Worm (Caenorhabditis elegans) whole organism, young adult: ENCODE measurements around the gene rpn-1.
A peak's percentile ranks its signal among the peaks of the same experiment; 100 is the strongest.

Experiments
- B0261.1 ChIP-seq: sonication (generic microtip); optimal IDR thresholded peaks from 2 replicates; lab custom pipeline; 2016; ENCODE audit warnings: mild to moderate bottlenecking, missing genetic modification characterization, moderate library complexity, missing compliant biosample characterization
- B0336.3 ChIP-seq: fragments of 200-800 bp; sonication (Bioruptor generic); IDR thresholded peaks from 2 replicates; pipeline ENCODE4 v1.3.6; 2022; ENCODE audit warnings: missing genetic modification characterization, missing compliant biosample characterization
- C17E4.6 ChIP-seq: fragments of 200-800 bp; sonication (Bioruptor generic); IDR thresholded peaks from 2 replicates; pipeline ENCODE4 v1.3.6; 2022; ENCODE audit warnings: missing genetic modification reagents, missing genetic modification characterization, missing compliant biosample characterization
- F33H1.4 ChIP-seq: fragments of 200-800 bp; sonication (Bioruptor generic); IDR thresholded peaks from 2 replicates; pipeline ENCODE4 v1.3.6; 2022; ENCODE audit warnings: missing genetic modification reagents, missing genetic modification characterization, missing compliant biosample characterization
- F52B5.7 ChIP-seq: sonication (generic microtip); optimal IDR thresholded peaks from 2 replicates; lab custom pipeline; 2016; ENCODE audit warnings: mild to moderate bottlenecking, missing genetic modification characterization, missing compliant biosample characterization
- T26A5.8 ChIP-seq: sonication (generic microtip); optimal IDR thresholded peaks from 2 replicates; lab custom pipeline; 2016; ENCODE audit warnings: missing genetic modification characterization, missing compliant biosample characterization
- Y53G8AR.9 ChIP-seq: fragments of 200-800 bp; sonication (Bioruptor generic); conservative IDR thresholded peaks from 2 replicates; pipeline ENCODE4 v1.3.6; 2022; ENCODE audit warnings: missing genetic modification reagents, missing genetic modification characterization, missing compliant biosample characterization
- ama-1 ChIP-seq, 3 experiments: fragments of 150-350 bp in 1 of 3; sonication (generic microtip) in 2 of 3; optimal IDR thresholded peaks; 2 replicates each; lab custom pipeline; 2014 to 2018; ENCODE audit warnings: missing biosample characterization in 2 of 3, missing genetic modification characterization in 2 of 3, missing genetic modification reagents in 2 of 3
- ccch-3 ChIP-seq: fragments of 200-800 bp; sonication (Bioruptor generic); optimal IDR thresholded peaks from 2 replicates; lab custom pipeline; 2018; ENCODE audit warnings: mild to moderate bottlenecking, missing genetic modification characterization, missing compliant biosample characterization
- ceh-27 ChIP-seq: fragments of 200-800 bp; sonication (Bioruptor generic); optimal IDR thresholded peaks from 2 replicates; lab custom pipeline; 2018; ENCODE audit warnings: mild to moderate bottlenecking, missing genetic modification characterization, moderate library complexity, missing compliant biosample characterization
- chd-7 ChIP-seq: sonication (generic microtip); optimal IDR thresholded peaks from 2 replicates; lab custom pipeline; 2016; ENCODE audit warnings: mild to moderate bottlenecking, missing genetic modification characterization, moderate library complexity, missing compliant biosample characterization
- dpff-1 ChIP-seq: sonication (generic microtip); optimal IDR thresholded peaks from 2 replicates; lab custom pipeline; 2017; ENCODE audit warnings: mild to moderate bottlenecking, missing genetic modification characterization, missing compliant biosample characterization
- egl-44 ChIP-seq: fragments of 200-800 bp; sonication (Bioruptor generic); IDR thresholded peaks from 2 replicates; pipeline ENCODE4 v1.3.6; 2022; ENCODE audit warnings: missing genetic modification reagents, missing genetic modification characterization, missing compliant biosample characterization
- ekl-4 ChIP-seq: fragments of 200-800 bp; sonication (Bioruptor generic); IDR thresholded peaks from 2 replicates; pipeline ENCODE4 v1.3.6; 2022; ENCODE audit warnings: missing genetic modification reagents, missing genetic modification characterization, missing compliant biosample characterization
- ets-4 ChIP-seq: fragments of 200-800 bp; sonication (Bioruptor generic); optimal IDR thresholded peaks from 2 replicates; lab custom pipeline; 2018; ENCODE audit warnings: mild to moderate bottlenecking, missing genetic modification characterization, missing compliant biosample characterization
- fkh-3 ChIP-seq: sonication (generic microtip); optimal IDR thresholded peaks from 2 replicates; lab custom pipeline; 2016; ENCODE audit warnings: mild to moderate bottlenecking, missing genetic modification characterization, missing compliant biosample characterization
- hmg-1.2 ChIP-seq: fragments of 200-800 bp; sonication (Bioruptor generic); IDR thresholded peaks from 2 replicates; pipeline ENCODE4 v1.3.6; 2022; ENCODE audit warnings: missing genetic modification reagents, missing genetic modification characterization, missing compliant biosample characterization
- hrde-1 ChIP-seq: sonication (generic microtip); optimal IDR thresholded peaks from 2 replicates; lab custom pipeline; 2016; ENCODE audit warnings: missing genetic modification characterization, mild to moderate bottlenecking, missing compliant biosample characterization, moderate library complexity, missing genotype, missing genetic modification reagents, borderline replicate concordance
- hsf-1 ChIP-seq: fragments of 200-800 bp; sonication (Bioruptor generic); IDR thresholded peaks from 2 replicates; pipeline ENCODE4 v1.3.6; 2022; ENCODE audit warnings: missing genetic modification reagents, missing genetic modification characterization, missing compliant biosample characterization
- lin-26 ChIP-seq: fragments of 200-800 bp; sonication (Bioruptor generic); IDR thresholded peaks from 2 replicates; pipeline ENCODE4 v1.3.6; 2022; ENCODE audit warnings: missing genetic modification reagents, missing genetic modification characterization, missing compliant biosample characterization
- lin-35 ChIP-seq, 3 experiments: fragments of 150-350 bp in 2 of 3; sonication (generic microtip) in 1 of 3; optimal IDR thresholded peaks; 2 replicates each; lab custom pipeline; 2014 to 2018; ENCODE audit warnings: missing biosample characterization in 3 of 3, missing genetic modification characterization in 3 of 3, missing genetic modification reagents in 3 of 3
- lin-40 ChIP-seq: sonication (generic microtip); optimal IDR thresholded peaks from 2 replicates; lab custom pipeline; 2016; ENCODE audit warnings: missing genetic modification characterization, mild to moderate bottlenecking, missing compliant biosample characterization, missing genotype, missing genetic modification reagents
- lir-1 ChIP-seq: fragments of 200-800 bp; sonication (Bioruptor generic); conservative IDR thresholded peaks from 2 replicates; pipeline ENCODE4 v1.3.6; 2022; ENCODE audit warnings: missing genetic modification reagents, missing genetic modification characterization, missing compliant biosample characterization
- lsl-1 ChIP-seq: fragments of 200-800 bp; sonication (Bioruptor generic); optimal IDR thresholded peaks from 2 replicates; lab custom pipeline; 2018; ENCODE audit warnings: mild to moderate bottlenecking, missing genetic modification characterization, moderate library complexity, missing compliant biosample characterization
- madf-6 ChIP-seq: fragments of 200-800 bp; sonication (Bioruptor generic); IDR thresholded peaks from 2 replicates; pipeline ENCODE4 v1.3.6; 2022; ENCODE audit warnings: missing genetic modification reagents, missing genetic modification characterization, missing compliant biosample characterization
- mcd-1 ChIP-seq: fragments of 200-800 bp; sonication (Bioruptor generic); IDR thresholded peaks from 2 replicates; pipeline ENCODE4 v1.3.6; 2022; ENCODE audit warnings: missing genetic modification reagents, missing genetic modification characterization, missing compliant biosample characterization
- nfyb-1 ChIP-seq: fragments of 200-800 bp; sonication (Bioruptor generic); IDR thresholded peaks from 2 replicates; pipeline ENCODE4 v1.3.6; 2022; ENCODE audit warnings: missing genetic modification reagents, missing genetic modification characterization, missing compliant biosample characterization
- nhr-27 ChIP-seq: fragments of 200-800 bp; sonication (Bioruptor generic); optimal IDR thresholded peaks from 2 replicates; lab custom pipeline; 2018; ENCODE audit warnings: mild to moderate bottlenecking, missing genetic modification characterization, moderate library complexity, missing compliant biosample characterization
- nhr-80 ChIP-seq: sonication (generic microtip); optimal IDR thresholded peaks from 2 replicates; lab custom pipeline; 2016; ENCODE audit warnings: missing genetic modification characterization, missing compliant biosample characterization
- repo-1 ChIP-seq: sonication (generic microtip); optimal IDR thresholded peaks from 2 replicates; lab custom pipeline; 2017; ENCODE audit warnings: mild to moderate bottlenecking, missing genetic modification characterization, missing compliant biosample characterization
- sdz-38 ChIP-seq: sonication (generic microtip); optimal IDR thresholded peaks from 2 replicates; lab custom pipeline; 2016; ENCODE audit warnings: missing genotype, missing genetic modification characterization, missing compliant biosample characterization
- snpc-1.3 ChIP-seq: sonication (generic microtip); optimal IDR thresholded peaks from 2 replicates; lab custom pipeline; 2017; ENCODE audit warnings: missing genetic modification characterization, mild to moderate bottlenecking, missing compliant biosample characterization, antibody characterized with exemption, moderate library complexity, missing genotype, missing genetic modification reagents; ENCODE audit not compliant: insufficient read depth
- snpc-3.4 ChIP-seq: sonication (generic microtip); optimal IDR thresholded peaks from 2 replicates; lab custom pipeline; 2017; ENCODE audit warnings: missing genetic modification characterization, mild to moderate bottlenecking, missing compliant biosample characterization, antibody characterized with exemption, moderate library complexity, missing genotype, missing genetic modification reagents
- snpc-4 ChIP-seq, 5 experiments: fragments of 150-350 bp in 1 of 5; sonication (generic microtip) in 4 of 5; optimal IDR thresholded peaks; 2 replicates each; lab custom pipeline; 2014 to 2018; ENCODE audit warnings: missing genetic modification characterization in 5 of 5, missing biosample characterization in 3 of 5, antibody characterized with exemption in 2 of 5, mild to moderate bottlenecking in 2 of 5, missing compliant biosample characterization in 2 of 5, missing genotype in 2 of 5, moderate library complexity in 2 of 5, missing genetic modification reagents in 1 of 5
- tbp1 ChIP-seq: fragments of 200-800 bp; sonication (Bioruptor generic); optimal IDR thresholded peaks from 2 replicates; lab custom pipeline; 2018; ENCODE audit warnings: mild to moderate bottlenecking, missing genetic modification characterization, missing compliant biosample characterization
- zim-3 ChIP-seq: sonication (generic microtip); optimal IDR thresholded peaks from 2 replicates; lab custom pipeline; 2017; ENCODE audit warnings: mild to moderate bottlenecking, missing genetic modification characterization, moderate library complexity, missing compliant biosample characterization
- ztf-18 ChIP-seq: sonication (generic microtip); optimal IDR thresholded peaks from 2 replicates; lab custom pipeline; 2016; ENCODE audit warnings: missing genotype, mild to moderate bottlenecking, missing genetic modification characterization, missing compliant biosample characterization
- ztf-22 ChIP-seq: fragments of 200-800 bp; sonication (Bioruptor generic); optimal IDR thresholded peaks from 2 replicates; lab custom pipeline; 2018; ENCODE audit warnings: mild to moderate bottlenecking, missing genetic modification characterization, moderate library complexity, missing compliant biosample characterization
- ztf-28 ChIP-seq: fragments of 200-800 bp; sonication (Bioruptor generic); IDR thresholded peaks from 2 replicates; pipeline ENCODE4 v1.3.6; 2022; ENCODE audit warnings: missing genetic modification reagents, missing genetic modification characterization, missing compliant biosample characterization
- ztf-3 ChIP-seq: fragments of 200-800 bp; sonication (Bioruptor generic); optimal IDR thresholded peaks from 2 replicates; lab custom pipeline; 2018; ENCODE audit warnings: mild to moderate bottlenecking, missing genetic modification characterization, missing compliant biosample characterization

Gene rpn-1

ce11 chrIV:6912851-6913588, 3.3 kb upstream of the rpn-1 start, which contains the start of gene T22D1.3:
T22D1.3 (plus strand) TSS chrIV:6913538.
- TF ChIP-seq ccch-3 (no peak), B0336.3 (GFP tag; lab: Robert Waterston, UW) (peak; percentile 46; the same call in 1 of the 2 replicates), sdz-38 (tag; lab: Kevin White, UChicago) (no peak), repo-1 (tag; lab: Kevin White, UChicago) (peak; percentile 52), dpff-1 (tag; lab: Kevin White, UChicago) (no peak), ama-1 (optimal IDR thresholded peaks at IDR 0.05; lab: Kevin White, UChicago) (no peak), ama-1 (GFP tag; optimal IDR thresholded peaks at IDR 0.05; lab: Kevin White, UChicago) (peak in 1 of 2 experiments; percentile 31), ztf-28 (GFP tag; lab: Robert Waterston, UW) (no peak), ceh-27 (GFP tag; lab: Kevin White, UChicago) (no peak), ztf-18 (peak; percentile 16), snpc-3.4 (tag; lab: Kevin White, UChicago) (peak; percentile 9), ekl-4 (GFP tag; lab: Robert Waterston, UW) (peak; percentile 71), F52B5.7 (no peak), chd-7 (tag; lab: Kevin White, UChicago) (peak; percentile 26), snpc-4 (GFP tag; optimal IDR thresholded peaks at IDR 0.05; lab: Kevin White, UChicago) (no peak), snpc-4 (tag; optimal IDR thresholded peaks at IDR 0.05; lab: Kevin White, UChicago) (peak in 1 of 4 experiments; percentile 50), snpc-1.3 (tag; lab: Kevin White, UChicago) (no peak), lin-26 (GFP tag; lab: Robert Waterston, UW) (no peak), nhr-27 (tag; lab: Kevin White, UChicago) (no peak), hsf-1 (GFP tag; lab: Robert Waterston, UW) (0 out of 2 replicates have a peak, but pooled peaks have one; percentile 57), T26A5.8 (tag; lab: Kevin White, UChicago) (no peak), lsl-1 (GFP tag; lab: Kevin White, UChicago) (no peak), Y53G8AR.9 (GFP tag; lab: Robert Waterston, UW) (0 out of 2 replicates have a peak, but pooled peaks have one; percentile 61), ztf-22 (GFP tag; lab: Kevin White, UChicago) (no peak), madf-6 (GFP tag; lab: Robert Waterston, UW) (0 out of 2 replicates have a peak, but pooled peaks have one; percentile 16), mcd-1 (no peak), egl-44 (no peak), C17E4.6 (GFP tag; lab: Robert Waterston, UW) (no peak), F33H1.4 (GFP tag; lab: Robert Waterston, UW) (no peak; the same call in 1 of the 2 replicates), lir-1 (no peak), lin-40 (tag; lab: Kevin White, UChicago) (no peak), ets-4 (GFP tag; lab: Kevin White, UChicago) (no peak), ztf-3 (GFP tag; lab: Kevin White, UChicago) (no peak), lin-35 (GFP tag; optimal IDR thresholded peaks at IDR 0.05; lab: Kevin White, UChicago) (peak in 1 of 3 experiments; percentile 3), nhr-80 (tag; lab: Kevin White, UChicago) (no peak), B0261.1 (no peak), zim-3 (tag; lab: Kevin White, UChicago) (peak; percentile 56), nfyb-1 (peak; percentile 34; the same call in 1 of the 2 replicates), hrde-1 (tag; lab: Kevin White, UChicago) (peak; percentile 12), fkh-3 (tag; lab: Kevin White, UChicago) (peak; percentile 37), hmg-1.2 (GFP tag; lab: Robert Waterston, UW) (peak; percentile 18; the same call in 1 of the 2 replicates), tbp1 (GFP tag; lab: Kevin White, UChicago) (peak; percentile 37)
- TF ChIP-seq, all 124 proteins: peak for 18
